Worm (Caenorhabditis elegans) whole organism, L4 larva: ENCODE results near the gene unc-93.

Source experiments
- D1046.2 ChIP-seq: fragments of 200-800 bp; sonication (Bioruptor generic); IDR thresholded peaks from 2 replicates; pipeline ENCODE4 v1.3.6; 2022; ENCODE audit warnings: missing genetic modification characterization, missing compliant biosample characterization
- F10B5.3 ChIP-seq: sonication (generic microtip); optimal IDR thresholded peaks from 2 replicates; lab custom pipeline; 2016; ENCODE audit warnings: mild to moderate bottlenecking, missing genetic modification characterization, missing compliant biosample characterization
- F44E2.7 ChIP-seq: fragments of 200-800 bp; sonication (Bioruptor generic); IDR thresholded peaks from 2 replicates; pipeline ENCODE4 v2.1.2; 2022; ENCODE audit warnings: missing genetic modification characterization, missing compliant biosample characterization
- T26A8.4 ChIP-seq: fragments of 200-800 bp; sonication (Bioruptor generic); IDR thresholded peaks from 2 replicates; pipeline ENCODE4 v1.3.6; 2022; ENCODE audit warnings: missing genetic modification characterization, missing compliant biosample characterization
- ZK337.2 ChIP-seq: fragments of 200-800 bp; sonication (Bioruptor generic); IDR thresholded peaks from 2 replicates; pipeline ENCODE4 v1.3.6; 2022; ENCODE audit warnings: missing genetic modification reagents, missing genetic modification characterization, missing compliant biosample characterization
- ZK546.5 ChIP-seq, 2 experiments: sonication (generic microtip); optimal IDR thresholded peaks; 2 replicates each; lab custom pipeline; 2017; ENCODE audit warnings: missing biosample characterization in 2 of 2, missing genetic modification characterization in 2 of 2
- aha-1 ChIP-seq: fragments of 150-350 bp; peaks from one replicate; lab custom pipeline; 2014; ENCODE audit warnings: missing biosample characterization, missing genetic modification characterization
- ama-1 ChIP-seq: fragments of 150-350 bp; optimal IDR thresholded peaks from 2 replicates; lab custom pipeline; 2014; ENCODE audit warnings: inconsistent platforms, mixed read lengths
- arid-1 ChIP-seq: fragments of 200-800 bp; sonication (Bioruptor generic); conservative IDR thresholded peaks from 2 replicates; pipeline ENCODE4 v1.3.6; 2022; ENCODE audit warnings: missing genetic modification reagents, missing genetic modification characterization, missing compliant biosample characterization
- ceh-20 ChIP-seq: fragments of 200-800 bp; sonication (Bioruptor generic); IDR thresholded peaks from 2 replicates; pipeline ENCODE4 v1.3.6; 2022; ENCODE audit warnings: missing genetic modification reagents, missing genetic modification characterization, missing compliant biosample characterization
- ceh-32 ChIP-seq: sonication (generic microtip); optimal IDR thresholded peaks from 2 replicates; lab custom pipeline; 2016; ENCODE audit warnings: mild to moderate bottlenecking, missing genetic modification characterization, missing compliant biosample characterization; ENCODE audit not compliant: poor library complexity
- ceh-62 ChIP-seq: sonication (generic microtip); optimal IDR thresholded peaks from 2 replicates; lab custom pipeline; 2017; ENCODE audit warnings: missing biosample characterization, missing genetic modification characterization
- ces-1 ChIP-seq: fragments of 150-350 bp; sonication (generic microtip); optimal IDR thresholded peaks from 4 replicates; lab custom pipeline; 2014; ENCODE audit warnings: missing biosample characterization, missing genetic modification reagents, missing genetic modification characterization
- cey-2 ChIP-seq: sonication (generic microtip); optimal IDR thresholded peaks from 3 replicates; lab custom pipeline; 2017; ENCODE audit warnings: missing genetic modification characterization, mild to moderate bottlenecking, missing compliant biosample characterization, antibody characterized with exemption, borderline replicate concordance; ENCODE audit not compliant: insufficient read depth
- daf-19 ChIP-seq: fragments of 200-800 bp; sonication (Bioruptor generic); conservative IDR thresholded peaks from 2 replicates; pipeline ENCODE4 v1.3.6; 2022; ENCODE audit warnings: missing genetic modification characterization, missing compliant biosample characterization
- dmd-8 ChIP-seq: fragments of 200-800 bp; sonication (Bioruptor generic); IDR thresholded peaks from 2 replicates; pipeline ENCODE4 v1.3.6; 2022; ENCODE audit warnings: missing genetic modification characterization, missing compliant biosample characterization
- duxl-1 ChIP-seq: sonication (generic microtip); optimal IDR thresholded peaks from 2 replicates; lab custom pipeline; 2016; ENCODE audit warnings: mild to moderate bottlenecking, missing genetic modification characterization, moderate library complexity, missing compliant biosample characterization; ENCODE audit not compliant: poor library complexity
- egl-27 ChIP-seq: sonication (generic microtip); optimal IDR thresholded peaks from 3 replicates; lab custom pipeline; 2017; ENCODE audit warnings: missing biosample characterization, missing genetic modification reagents, missing genetic modification characterization
- egl-43 ChIP-seq: fragments of 200-800 bp; sonication (Bioruptor generic); IDR thresholded peaks from 2 replicates; pipeline ENCODE4 v1.3.6; 2022; ENCODE audit warnings: missing genetic modification reagents, missing genetic modification characterization, missing compliant biosample characterization
- fkh-10 ChIP-seq: fragments of 150-350 bp; optimal IDR thresholded peaks from 2 replicates; lab custom pipeline; 2014; ENCODE audit warnings: missing biosample characterization, missing genetic modification reagents, missing genetic modification characterization
- fos-1 ChIP-seq: fragments of 150-350 bp; optimal IDR thresholded peaks from 2 replicates; lab custom pipeline; 2014; ENCODE audit warnings: missing biosample characterization, missing genetic modification characterization
- gei-8 ChIP-seq: fragments of 200-800 bp; sonication (Bioruptor generic); optimal IDR thresholded peaks from 2 replicates; lab custom pipeline; 2018; ENCODE audit warnings: mild to moderate bottlenecking, missing genetic modification characterization, missing compliant biosample characterization
- hlh-30 ChIP-seq: sonication (generic microtip); optimal IDR thresholded peaks from 2 replicates; lab custom pipeline; 2017; ENCODE audit warnings: antibody characterized with exemption, mild to moderate bottlenecking, missing genetic modification characterization, missing compliant biosample characterization; ENCODE audit not compliant: insufficient read depth
- jun-1 ChIP-seq: fragments of 150-350 bp; optimal IDR thresholded peaks from 2 replicates; lab custom pipeline; 2014; ENCODE audit warnings: missing biosample characterization, missing genetic modification reagents, missing genetic modification characterization
- lim-7 ChIP-seq: fragments of 200-800 bp; sonication (Bioruptor generic); IDR thresholded peaks from 2 replicates; pipeline ENCODE4 v1.3.6; 2022; ENCODE audit warnings: missing genetic modification characterization, missing compliant biosample characterization
- lin-1 ChIP-seq: fragments of 200-800 bp; sonication (Bioruptor generic); IDR thresholded peaks from 2 replicates; pipeline ENCODE4 v1.3.6; 2022; ENCODE audit warnings: missing genetic modification reagents, missing genetic modification characterization, missing compliant biosample characterization
- lin-15B ChIP-seq: fragments of 150-350 bp; sonication (generic microtip); optimal IDR thresholded peaks from 3 replicates; lab custom pipeline; 2014; ENCODE audit warnings: missing biosample characterization, missing genetic modification characterization
- lin-39 ChIP-seq: fragments of 150-350 bp; optimal IDR thresholded peaks from 2 replicates; lab custom pipeline; 2014; ENCODE audit warnings: missing biosample characterization, missing genetic modification reagents, missing genetic modification characterization
- mdl-1 ChIP-seq, 2 experiments: fragments of 150-350 bp in 1 of 2; sonication (generic microtip) in 1 of 2; optimal IDR thresholded peaks; 2 replicates each; lab custom pipeline; 2014 to 2017; ENCODE audit warnings: missing biosample characterization in 2 of 2, missing genetic modification characterization in 2 of 2
- mdt-29 ChIP-seq: fragments of 200-800 bp; sonication (Bioruptor generic); IDR thresholded peaks from 2 replicates; pipeline ENCODE4 v1.3.6; 2022; ENCODE audit warnings: missing genetic modification reagents, missing genetic modification characterization, missing compliant biosample characterization
- mes-2 ChIP-seq: sonication (generic microtip); optimal IDR thresholded peaks from 2 replicates; lab custom pipeline; 2016; ENCODE audit warnings: missing genotype, mild to moderate bottlenecking, missing genetic modification characterization, missing compliant biosample characterization; ENCODE audit not compliant: poor library complexity, severe bottlenecking
- mxl-2 ChIP-seq: fragments of 200-800 bp; sonication (Bioruptor generic); conservative IDR thresholded peaks from 2 replicates; pipeline ENCODE4 v1.3.6; 2022; ENCODE audit warnings: missing genetic modification reagents, missing genetic modification characterization, missing compliant biosample characterization
- nhr-102 ChIP-seq: sonication (generic microtip); optimal IDR thresholded peaks from 2 replicates; lab custom pipeline; 2016; ENCODE audit warnings: mild to moderate bottlenecking, missing genetic modification characterization, moderate library complexity, missing compliant biosample characterization
- nhr-111 ChIP-seq: fragments of 200-800 bp; sonication (Bioruptor generic); optimal IDR thresholded peaks from 2 replicates; lab custom pipeline; 2018; ENCODE audit warnings: mild to moderate bottlenecking, missing genetic modification characterization, missing compliant biosample characterization
- nhr-25 ChIP-seq: sonication (generic microtip); optimal IDR thresholded peaks from 2 replicates; lab custom pipeline; 2017; ENCODE audit warnings: missing genetic modification characterization, mild to moderate bottlenecking, missing compliant biosample characterization, antibody characterized with exemption, moderate library complexity, borderline replicate concordance; ENCODE audit not compliant: insufficient read depth
- nhr-41 ChIP-seq: fragments of 200-800 bp; sonication (Bioruptor generic); IDR thresholded peaks from 2 replicates; pipeline ENCODE4 v1.3.6; 2022; ENCODE audit warnings: missing genetic modification reagents, missing genetic modification characterization, missing compliant biosample characterization
- nhr-6 ChIP-seq: fragments of 150-350 bp; optimal IDR thresholded peaks from 2 replicates; lab custom pipeline; 2014; ENCODE audit warnings: missing biosample characterization, missing genetic modification characterization
- nhr-76 ChIP-seq: fragments of 150-350 bp; optimal IDR thresholded peaks from 2 replicates; lab custom pipeline; 2014; ENCODE audit warnings: missing biosample characterization, missing genetic modification characterization
- nhr-77 ChIP-seq: fragments of 150-350 bp; optimal IDR thresholded peaks from 2 replicates; lab custom pipeline; 2014; ENCODE audit warnings: missing biosample characterization, missing genetic modification characterization
- pha-4 ChIP-seq, 2 experiments: fragments of 150-350 bp in 1 of 2; fragments of 200-800 bp in 1 of 2; sonication (Bioruptor generic) in 1 of 2; IDR thresholded peaks in 1 of 2; optimal IDR thresholded peaks in 1 of 2; 2 replicates each; pipeline versions ENCODE4 v1.3.6 to Lab custom; 2014 to 2022; ENCODE audit warnings: missing genetic modification characterization in 2 of 2, missing genetic modification reagents in 2 of 2, missing biosample characterization in 1 of 2, missing compliant biosample characterization in 1 of 2
- php-3 ChIP-seq: fragments of 200-800 bp; sonication (Bioruptor generic); IDR thresholded peaks from 2 replicates; pipeline ENCODE4 v1.3.6; 2022; ENCODE audit warnings: missing genetic modification reagents, missing genetic modification characterization, missing compliant biosample characterization
- saeg-2 ChIP-seq: fragments of 200-800 bp; sonication (Bioruptor generic); IDR thresholded peaks from 2 replicates; pipeline ENCODE4 v1.3.6; 2022; ENCODE audit warnings: missing genetic modification reagents, missing genetic modification characterization, missing compliant biosample characterization
- sdz-12 ChIP-seq: fragments of 200-800 bp; sonication (Bioruptor generic); optimal IDR thresholded peaks from 2 replicates; lab custom pipeline; 2018; ENCODE audit warnings: mild to moderate bottlenecking, missing genetic modification characterization, missing compliant biosample characterization
- spr-1 ChIP-seq: sonication (generic microtip); optimal IDR thresholded peaks from 2 replicates; lab custom pipeline; 2016; ENCODE audit warnings: mild to moderate bottlenecking, missing genetic modification characterization, missing compliant biosample characterization
- spr-3 ChIP-seq: fragments of 200-800 bp; sonication (Bioruptor generic); optimal IDR thresholded peaks from 2 replicates; lab custom pipeline; 2018; ENCODE audit warnings: mild to moderate bottlenecking, missing genetic modification characterization, missing compliant biosample characterization
- tag-97 ChIP-seq: fragments of 200-800 bp; sonication (Bioruptor generic); IDR thresholded peaks from 2 replicates; pipeline ENCODE4 v1.3.6; 2022; ENCODE audit warnings: missing genetic modification characterization, missing compliant biosample characterization
- tra-1 ChIP-seq: fragments of 200-800 bp; sonication (Bioruptor generic); IDR thresholded peaks from 2 replicates; pipeline ENCODE4 v1.3.6; 2022; ENCODE audit warnings: missing genetic modification reagents, missing genetic modification characterization, missing compliant biosample characterization
- unc-130 ChIP-seq: sonication (generic microtip); optimal IDR thresholded peaks from 2 replicates; lab custom pipeline; 2016; ENCODE audit warnings: missing genetic modification reagents, missing genetic modification characterization, missing compliant biosample characterization
- zfp-2 ChIP-seq: sonication (generic microtip); optimal IDR thresholded peaks from 2 replicates; lab custom pipeline; 2016; ENCODE audit warnings: mild to moderate bottlenecking, missing genetic modification characterization, missing compliant biosample characterization
- ztf-7 ChIP-seq: fragments of 150-350 bp; optimal IDR thresholded peaks from 2 replicates; lab custom pipeline; 2014; ENCODE audit warnings: missing biosample characterization, missing genetic modification characterization

unc-93 gene

ce11 chrIII:3619621-3620261 lies 24.4 kb upstream of the unc-93 start:
- TF ChIP-seq aha-1 (tag; lab: Kevin White, UChicago) (peak; percentile 97), ZK337.2 (GFP tag; lab: Robert Waterston, UW) (no peak), mxl-2 (GFP tag; lab: Robert Waterston, UW) (no peak), duxl-1 (tag; lab: Kevin White, UChicago) (no peak), lin-15B (tag; lab: Kevin White, UChicago) (no peak), lim-7 (GFP tag; lab: Robert Waterston, UW) (no peak), gei-8 (no peak), jun-1 (tag; lab: Kevin White, UChicago) (no peak), hlh-30 (peak; percentile 22), nhr-6 (tag; lab: Kevin White, UChicago) (peak; percentile 13), ztf-7 (tag; lab: Kevin White, UChicago) (no peak), cey-2 (tag; lab: Kevin White, UChicago) (no peak), nhr-25 (tag; lab: Kevin White, UChicago) (no peak), dmd-8 (no peak), egl-27 (tag; lab: Kevin White, UChicago) (no peak), nhr-102 (tag; lab: Kevin White, UChicago) (no peak), F10B5.3 (tag; lab: Kevin White, UChicago) (no peak), zfp-2 (tag; lab: Kevin White, UChicago) (no peak), sdz-12 (no peak), nhr-111 (GFP tag; lab: Kevin White, UChicago) (no peak), ceh-20 (GFP tag; lab: Robert Waterston, UW) (no peak), ZK546.5 (tag; optimal IDR thresholded peaks at IDR 0.05; lab: Kevin White, UChicago) (no peak), egl-43 (no peak), fkh-10 (GFP tag; lab: Kevin White, UChicago) (no peak), T26A8.4 (GFP tag; lab: Robert Waterston, UW) (no peak), unc-130 (no peak), mdl-1 (tag; optimal IDR thresholded peaks at IDR 0.05; lab: Kevin White, UChicago) (peak in 1 of 2 experiments; percentile 43), mdt-29 (GFP tag; lab: Robert Waterston, UW) (no peak), lin-39 (no peak), nhr-41 (no peak), lin-1 (GFP tag; lab: Robert Waterston, UW) (no peak), nhr-77 (no peak), spr-1 (tag; lab: Kevin White, UChicago) (no peak), tra-1 (GFP tag; lab: Robert Waterston, UW) (no peak), pha-4 (GFP tag; IDR thresholded peaks at IDR 0.05; lab: Robert Waterston, UW) (no peak), pha-4 (tag; optimal IDR thresholded peaks at IDR 0.05; lab: Kevin White, UChicago) (no peak), mes-2 (tag; lab: Kevin White, UChicago) (peak; percentile 36), arid-1 (GFP tag; lab: Robert Waterston, UW) (no peak), daf-19 (GFP tag; lab: Robert Waterston, UW) (no peak), ceh-62 (tag; lab: Kevin White, UChicago) (no peak), D1046.2 (GFP tag; lab: Robert Waterston, UW) (no peak), tag-97 (GFP tag; lab: Robert Waterston, UW) (no peak), nhr-76 (no peak), ceh-32 (no peak), fos-1 (tag; lab: Kevin White, UChicago) (no peak), spr-3 (GFP tag; lab: Kevin White, UChicago) (no peak), F44E2.7 (GFP tag; lab: Robert Waterston, UW) (no peak), ama-1 (lab: Kevin White, UChicago) (no peak), ces-1 (no peak), saeg-2 (GFP tag; lab: Robert Waterston, UW) (no peak), php-3 (GFP tag; lab: Robert Waterston, UW) (no peak)
